Fruit fly (Drosophila melanogaster) Kc167 (cell line): ENCODE measurements around the gene SelG.

Source experiments
- Myc ChIP-seq: fragments of >200 bp; optimal IDR thresholded peaks from 2 replicates; lab custom pipeline; 2017; ENCODE audit warnings: missing external identifiers
- Sin3A ChIP-seq: fragments of >200 bp; optimal IDR thresholded peaks from 2 replicates; lab custom pipeline; 2018; ENCODE audit warnings: missing external identifiers
- h ChIP-seq: fragments of >200 bp; optimal IDR thresholded peaks from 3 replicates; lab custom pipeline; 2018; ENCODE audit warnings: missing external identifiers
- insv ChIP-seq: fragments of >200 bp; optimal IDR thresholded peaks from 3 replicates; lab custom pipeline; 2018; ENCODE audit warnings: missing external identifiers
- psq ChIP-seq: fragments of >200 bp; optimal IDR thresholded peaks from 2 replicates; lab custom pipeline; 2017; ENCODE audit warnings: missing external identifiers
- ttk ChIP-seq: sonication (Bioruptor generic); optimal IDR thresholded peaks from 2 replicates; lab custom pipeline; 2017; ENCODE audit warnings: missing external identifiers

The SelG gene

DNA sequence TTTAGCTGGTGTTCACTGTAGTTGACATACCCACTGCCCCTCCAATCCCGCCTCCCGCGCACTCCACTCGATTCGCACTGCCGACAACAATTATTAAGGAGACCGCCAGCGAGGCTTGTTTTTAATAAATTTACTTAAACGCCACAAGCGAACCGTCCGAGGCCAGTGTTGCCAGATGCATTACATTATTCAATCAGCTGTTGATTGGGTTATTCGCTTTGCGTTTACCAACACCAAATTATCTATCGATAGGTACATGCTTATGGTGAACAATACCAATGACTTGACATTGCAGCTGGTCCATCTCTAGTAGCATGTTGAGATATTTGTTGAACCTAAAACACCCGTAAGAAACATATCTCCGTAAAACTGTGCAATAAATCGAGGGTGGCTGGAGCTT is at the start of gene SelG, which contains the start of gene CG10353:
SelG (plus strand) TSS at position 309 of the 400 bp plus-strand sequence.
CG10353 (minus strand) TSS at position 187 of the 400 bp plus-strand sequence.
- TF ChIP-seq h (lab: Kevin White, UChicago) (no peak), Myc (lab: Kevin White, UChicago) (no peak), psq (lab: Kevin White, UChicago) (no peak), Sin3A (no peak), ttk (lab: Kevin White, UChicago) (no peak), insv (no peak)

- TF ChIP-seq ttk (lab: Kevin White, UChicago) (no peak), h (lab: Kevin White, UChicago) (no peak), insv (no peak), Sin3A (no peak), Myc (lab: Kevin White, UChicago) (no peak), psq (lab: Kevin White, UChicago) (no peak)
These were observed 49.2 kb upstream of the SelG start, which contains the start of gene CG15741 for dm6 chrX:11837926-11838325. TSS of gene CG15741 (minus strand) at chrX:11838026.

DNA sequence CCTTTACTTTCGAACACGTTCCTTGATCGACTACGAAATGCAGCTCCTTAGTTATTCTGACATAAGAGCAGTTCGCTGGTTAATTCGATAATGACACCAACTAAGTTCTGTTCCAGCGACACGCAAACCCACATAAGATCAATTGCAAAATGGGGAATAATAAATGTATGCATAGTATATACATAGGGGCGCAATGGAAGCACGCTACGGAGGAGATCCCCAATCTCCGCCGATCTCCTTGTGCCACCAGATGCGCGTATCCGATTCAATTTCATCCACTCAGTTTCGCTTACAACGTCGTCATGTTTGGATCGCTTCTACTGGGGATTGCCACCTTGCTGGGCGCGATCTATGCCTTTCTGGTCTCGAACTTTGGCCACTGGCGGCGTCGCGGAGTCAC is 47.8 kb upstream of the SelG start, which contains the start of gene Cyp28c1:
Cyp28c1 (plus strand) TSS at position 301 of the 400 bp plus-strand sequence.
- no peak for TF ChIP-seq Myc (lab: Kevin White, UChicago)
- TF ChIP-seq psq (lab: Kevin White, UChicago), result no peak
- TF ChIP-seq Sin3A, result no peak
- no peak for TF ChIP-seq h (lab: Kevin White, UChicago)
- TF ChIP-seq ttk (lab: Kevin White, UChicago), result no peak
- no peak for TF ChIP-seq insv

- TF ChIP-seq Myc (lab: Kevin White, UChicago), result no peak
- no peak for TF ChIP-seq h (lab: Kevin White, UChicago)
- TF ChIP-seq psq (lab: Kevin White, UChicago), result no peak
- TF ChIP-seq Sin3A, result no peak
- TF ChIP-seq ttk (lab: Kevin White, UChicago), result no peak
- TF ChIP-seq insv, result no peak
These were observed 45.2 kb upstream of the SelG start for dm6 chrX:11841702-11842378.

dm6 chrX:11846049-11846718 is 40.9 kb upstream of the SelG start, which contains the start of gene CG15740:
TSS of gene CG15740 (minus strand) at chrX:11846099.
- TF ChIP-seq Myc (lab: Kevin White, UChicago) (no peak), h (lab: Kevin White, UChicago) (no peak), Sin3A (no peak), psq (lab: Kevin White, UChicago) (no peak), insv (no peak), ttk (lab: Kevin White, UChicago) (no peak)

DNA sequence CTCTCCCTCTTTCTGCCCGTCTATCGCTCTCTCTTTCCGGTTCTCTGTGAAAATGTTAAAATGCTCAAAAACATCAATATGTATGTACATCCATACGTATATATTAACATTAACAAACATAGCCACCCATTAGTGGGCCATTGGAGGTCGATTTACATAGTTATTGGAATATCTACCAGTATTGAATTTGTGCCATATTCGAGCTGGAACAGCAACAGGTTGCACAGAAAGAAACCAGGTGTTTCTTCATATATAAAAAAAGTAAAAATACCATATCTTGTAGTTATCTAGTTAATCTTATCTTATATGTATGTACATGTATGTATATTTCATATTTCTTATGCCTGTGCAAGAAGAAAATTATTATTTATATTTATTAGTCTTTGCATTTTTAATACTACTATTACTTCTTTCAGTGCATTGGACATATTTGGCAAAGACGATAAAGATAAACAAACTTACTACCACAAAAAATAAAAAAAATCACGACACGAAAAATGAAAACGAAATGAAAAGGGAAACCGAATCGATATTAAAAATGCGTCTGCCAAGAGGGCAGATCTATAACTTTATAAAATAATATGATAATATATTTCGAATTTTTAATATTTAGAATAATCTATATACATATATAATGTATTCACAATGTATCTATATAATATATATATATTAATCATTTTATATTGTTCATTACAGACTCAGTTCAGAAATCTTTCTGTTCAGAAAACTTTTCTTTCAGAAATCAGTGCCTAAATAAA is 38.4 kb upstream of the SelG start:
- TF ChIP-seq insv, result no peak
- TF ChIP-seq Sin3A, result no peak
- no peak for TF ChIP-seq ttk (lab: Kevin White, UChicago)
- no peak for TF ChIP-seq h (lab: Kevin White, UChicago)
- no peak for TF ChIP-seq psq (lab: Kevin White, UChicago)
- TF ChIP-seq Myc (lab: Kevin White, UChicago), result no peak

- no peak for TF ChIP-seq Sin3A
- no peak for TF ChIP-seq insv
- TF ChIP-seq psq (lab: Kevin White, UChicago), result no peak
- TF ChIP-seq ttk (lab: Kevin White, UChicago), result no peak
- TF ChIP-seq h (lab: Kevin White, UChicago), result no peak
- TF ChIP-seq Myc (lab: Kevin White, UChicago), result no peak
These were observed 37.8 kb upstream of the SelG start for dm6 chrX:11849267-11849666.

DNA sequence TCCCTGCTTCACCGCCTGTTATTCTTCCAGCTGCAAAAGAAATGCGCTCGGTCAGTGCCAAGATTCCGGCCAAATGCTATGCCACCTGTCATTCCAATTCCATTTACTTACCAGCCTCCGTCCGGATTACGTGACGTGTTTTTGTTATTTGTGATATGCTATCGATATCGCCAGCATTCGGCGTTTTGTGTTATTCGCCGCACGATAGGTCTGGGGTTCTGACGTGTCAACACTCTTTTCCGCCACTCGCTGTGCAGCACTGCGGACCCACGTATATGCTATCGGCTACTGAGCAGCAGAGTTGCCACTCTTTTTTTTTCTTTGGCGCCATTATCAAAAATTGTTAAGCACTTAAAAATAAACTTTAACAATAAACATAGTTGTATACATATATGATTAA is 34.8 kb upstream of the SelG start, which contains the start of gene p24-1:
p24-1 (minus strand) TSS at position 221 of the 400 bp plus-strand sequence.
- TF ChIP-seq ttk (lab: Kevin White, UChicago), result no peak
- TF ChIP-seq Myc (lab: Kevin White, UChicago), result no peak
- no peak for TF ChIP-seq Sin3A
- TF ChIP-seq psq (lab: Kevin White, UChicago), result no peak
- TF ChIP-seq insv, result no peak

- no peak for TF ChIP-seq Sin3A
- TF ChIP-seq insv, result no peak
- no peak for TF ChIP-seq h (lab: Kevin White, UChicago)
- no peak for TF ChIP-seq psq (lab: Kevin White, UChicago)
- no peak for TF ChIP-seq Myc (lab: Kevin White, UChicago)
- TF ChIP-seq ttk (lab: Kevin White, UChicago), result no peak
These were observed 32.2 kb upstream of the SelG start, which contains the start of the genes CG10347 and ATP7 for dm6 chrX:11854758-11855465. TSS of gene CG10347 (minus strand) at chrX:11854931. TSS of gene ATP7 (plus strand) at chrX:11855022.

DNA sequence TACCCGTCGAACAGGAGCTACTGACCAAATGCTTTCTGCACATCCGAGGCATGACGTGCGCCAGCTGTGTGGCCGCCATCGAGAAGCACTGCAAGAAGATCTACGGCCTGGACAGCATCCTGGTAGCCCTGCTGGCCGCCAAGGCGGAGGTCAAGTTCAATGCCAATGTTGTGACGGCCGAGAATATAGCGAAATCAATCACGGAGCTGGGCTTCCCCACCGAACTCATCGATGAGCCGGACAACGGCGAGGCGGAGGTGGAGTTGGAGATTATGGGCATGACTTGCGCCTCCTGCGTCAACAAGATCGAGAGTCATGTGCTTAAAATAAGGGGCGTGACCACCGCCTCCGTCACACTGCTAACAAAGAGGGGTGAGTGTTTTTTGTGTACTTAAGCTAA is 31.1 kb upstream of the SelG start:
- TF ChIP-seq h (lab: Kevin White, UChicago) (no peak), ttk (lab: Kevin White, UChicago) (no peak), insv (no peak), Sin3A (no peak), Myc (lab: Kevin White, UChicago) (no peak), psq (lab: Kevin White, UChicago) (no peak)

DNA sequence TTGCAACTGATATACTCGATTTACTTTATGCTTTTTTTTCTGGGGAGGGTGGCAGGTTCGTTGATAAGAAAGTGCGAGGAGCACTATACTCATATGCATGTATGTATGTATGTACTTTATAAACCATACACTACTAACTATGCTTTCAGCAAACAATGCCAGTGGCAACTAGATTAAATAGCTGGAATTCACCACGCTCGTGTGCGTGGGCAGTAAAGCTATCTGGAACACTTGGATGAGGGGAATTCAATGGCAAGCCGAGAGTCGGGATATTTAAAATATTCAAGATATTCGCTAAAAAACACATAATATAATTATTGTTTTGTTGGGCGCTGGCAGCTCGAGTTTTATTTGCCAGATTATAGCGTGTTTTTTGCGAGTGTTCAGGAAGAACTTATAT is 30.2 kb upstream of the SelG start:
- TF ChIP-seq Sin3A (no peak), ttk (lab: Kevin White, UChicago) (no peak), psq (lab: Kevin White, UChicago) (no peak), h (lab: Kevin White, UChicago) (no peak)
